Fruit fly (Drosophila melanogaster): ENCODE measurements around the gene up.

Gene up

dm6 chrX:13643961-13644360 lies 41.6 kb upstream of the up start (continued):
- TF ChIP-seq Xbp1 (GFP tag; optimal IDR thresholded peaks at IDR 0.05) (peak; percentile 52), CG12236 (GFP tag; optimal IDR thresholded peaks at IDR 0.05) (no peak), toy (GFP tag; IDR thresholded peaks at IDR 0.05) (no peak), chn (GFP tag; optimal IDR thresholded peaks at IDR 0.05) (peak; percentile 51), Sin3A (optimal IDR thresholded peaks at IDR 0.05) (no peak), CG12219 (GFP tag; optimal IDR thresholded peaks at IDR 0.05) (peak; percentile 36), CG8388 (GFP tag; optimal IDR thresholded peaks at IDR 0.05) (peak; percentile 44), Rfx (GFP tag; IDR thresholded peaks at IDR 0.05) (peak; percentile 80), CG6854 (GFP tag; optimal IDR thresholded peaks at IDR 0.05) (no peak), nmo (GFP tag; optimal IDR thresholded peaks at IDR 0.05) (peak; percentile 60), Jarid2 (GFP tag; optimal IDR thresholded peaks at IDR 0.05) (peak; percentile 29), tll (GFP tag; optimal IDR thresholded peaks at IDR 0.05) (no peak), D (optimal IDR thresholded peaks at IDR 0.05) (no peak), D (GFP tag; optimal IDR thresholded peaks at IDR 0.05) (peak; percentile 28), CG2678 (tag; optimal IDR thresholded peaks at IDR 0.05) (peak; percentile 55), CG16779 (GFP tag; IDR thresholded peaks at IDR 0.05) (0 out of 2 replicates have a peak, but pooled peaks have one; percentile 16), ara (GFP tag; IDR thresholded peaks at IDR 0.05) (peak; percentile 77), CG34376 (GFP tag; optimal IDR thresholded peaks at IDR 0.05) (peak; percentile 68), CG42726 (GFP tag; IDR thresholded peaks at IDR 0.05; ENCODE audit: partially characterized antibody) (no peak), CG12769 (tag; optimal IDR thresholded peaks at IDR 0.05) (peak; percentile 15), CG18011 (GFP tag; optimal IDR thresholded peaks at IDR 0.05) (no peak), pho (GFP tag; optimal IDR thresholded peaks at IDR 0.05) (no peak), stc (GFP tag; IDR thresholded peaks at IDR 0.05) (0 out of 2 replicates have a peak, but pooled peaks have one; percentile 43), pan (optimal IDR thresholded peaks at IDR 0.05) (no peak), pan (GFP tag; optimal IDR thresholded peaks at IDR 0.05 in 1 of 2, IDR thresholded peaks at IDR 0.05 in 1 of 2) (peak in 1 of 2 experiments; percentile 83), CG8089 (GFP tag; optimal IDR thresholded peaks at IDR 0.05) (peak; percentile 46), CG1603 (tag; optimal IDR thresholded peaks at IDR 0.05) (peak; percentile 68), CG11504 (tag; optimal IDR thresholded peaks at IDR 0.05) (peak; percentile 68), org-1 (GFP tag; optimal IDR thresholded peaks at IDR 0.05) (peak; percentile 8), CG9727 (GFP tag; optimal IDR thresholded peaks at IDR 0.05) (peak; percentile 56), zen2 (GFP tag; IDR thresholded peaks at IDR 0.05; ENCODE audit: partially characterized antibody) (no peak), phol (tag; optimal IDR thresholded peaks at IDR 0.05) (peak; percentile 63), lmd (GFP tag; IDR thresholded peaks at IDR 0.05) (peak; percentile 26; the same call in 1 of the 2 replicates), CG7786 (GFP tag; optimal IDR thresholded peaks at IDR 0.05) (peak; percentile 30), lab (GFP tag; optimal IDR thresholded peaks at IDR 0.05) (peak; percentile 83), pnt (GFP tag; optimal IDR thresholded peaks at IDR 0.05) (peak; percentile 46), CG7839 (tag; optimal IDR thresholded peaks at IDR 0.05) (peak; percentile 70), Ets97D (GFP tag; optimal IDR thresholded peaks at IDR 0.05) (peak; percentile 3), CG7963 (GFP tag; IDR thresholded peaks at IDR 0.05; ENCODE audit: partially characterized antibody) (no peak), CG2120 (GFP tag; optimal IDR thresholded peaks at IDR 0.05) (peak; percentile 38), sim (GFP tag; IDR thresholded peaks at IDR 0.05) (peak; percentile 61; the same call in 1 of the 2 replicates), Bdp1 (GFP tag; optimal IDR thresholded peaks at IDR 0.05) (peak; percentile 2), zen (tag; optimal IDR thresholded peaks at IDR 0.05) (peak; percentile 26), Sox102F (GFP tag; optimal IDR thresholded peaks at IDR 0.05) (peak; percentile 63), Dp (GFP tag; optimal IDR thresholded peaks at IDR 0.05) (no peak), Doc3 (GFP tag; IDR thresholded peaks at IDR 0.05; ENCODE audit: partially characterized antibody) (no peak), PHDP (tag; optimal IDR thresholded peaks at IDR 0.05) (peak; percentile 45), bsh (GFP tag; optimal IDR thresholded peaks at IDR 0.05) (peak in 1 of 2 experiments; percentile 80), CG2875 (GFP tag; optimal IDR thresholded peaks at IDR 0.05) (peak; percentile 47), CG33213 (GFP tag; optimal IDR thresholded peaks at IDR 0.05) (peak; percentile 6)
